Comparison of ENCODE assay signal across 1 fruit fly cellular context in genomic region chr3R:16442937-16443336, dm6.
TF ChIP-seq lines count a peak whose summit lies in the region.

Ttc1 (minus strand) TSS chr3R:16443007.
CG14882 (plus strand) TSS chr3R:16443207.

TF ChIP-seq in whole organism, embryonic, 481 proteins besides CTCF, POLR2A, EP300 and RAD21 (continued from another document and continues in another):
- peak; percentile 40 for TF ChIP-seq trem (tag; optimal IDR thresholded peaks at IDR 0.05; lab: Kevin White, UChicago)
- peak; percentile 73 for TF ChIP-seq lbe (GFP tag; optimal IDR thresholded peaks at IDR 0.05; lab: Kevin White, UChicago)
- no peak for TF ChIP-seq Hey (tag; optimal IDR thresholded peaks at IDR 0.05; lab: Kevin White, UChicago)
- peak; percentile 25 for TF ChIP-seq jing (GFP tag; optimal IDR thresholded peaks at IDR 0.05; lab: Kevin White, UChicago)
- peak; percentile 72 for TF ChIP-seq CG7372 (GFP tag; IDR thresholded peaks at IDR 0.05; lab: Robert Waterston, UW)
- TF ChIP-seq Stat92E (GFP tag; optimal IDR thresholded peaks at IDR 0.05; lab: Kevin White, UChicago) = peak in 1 of 3 experiments; percentile 17
- TF ChIP-seq YL-1 (GFP tag; optimal IDR thresholded peaks at IDR 0.05; lab: Kevin White, UChicago) = peak; percentile 38
- TF ChIP-seq crol (GFP tag; IDR thresholded peaks at IDR 0.05; lab: Robert Waterston, UW) = 0 out of 2 replicates have a peak, but pooled peaks have one; percentile 23
- TF ChIP-seq vfl (GFP tag; optimal IDR thresholded peaks at IDR 0.05; lab: Kevin White, UChicago) = peak; percentile 84
- TF ChIP-seq CG10462 (GFP tag; optimal IDR thresholded peaks at IDR 0.05; lab: Kevin White, UChicago) = peak; percentile 87
- TF ChIP-seq Bdp1 (GFP tag; optimal IDR thresholded peaks at IDR 0.05; lab: Kevin White, UChicago) = peak; percentile 73
- TF ChIP-seq PHDP (tag; optimal IDR thresholded peaks at IDR 0.05; lab: Kevin White, UChicago) = peak; percentile 87
- peak; percentile 73 for TF ChIP-seq pnt (GFP tag; optimal IDR thresholded peaks at IDR 0.05; lab: Kevin White, UChicago)
- peak; percentile 64 for TF ChIP-seq CG3163 (GFP tag; optimal IDR thresholded peaks at IDR 0.05; lab: Kevin White, UChicago)
- TF ChIP-seq aop (GFP tag; IDR thresholded peaks at IDR 0.05; lab: Robert Waterston, UW) = no peak; the same call in 1 of the 2 replicates
- TF ChIP-seq Camta (GFP tag; optimal IDR thresholded peaks at IDR 0.05; lab: Kevin White, UChicago) = peak; percentile 79
- no peak for TF ChIP-seq CG1832 (GFP tag; optimal IDR thresholded peaks at IDR 0.05; lab: Kevin White, UChicago)
- TF ChIP-seq MTF-1 (GFP tag; optimal IDR thresholded peaks at IDR 0.05; lab: Kevin White, UChicago; ENCODE audit: borderline replicate concordance) = peak; percentile 27
- TF ChIP-seq CG7963 (GFP tag; IDR thresholded peaks at IDR 0.05; lab: Robert Waterston, UW; ENCODE audit: partially characterized antibody) = 0 out of 3 replicates have a peak, but pooled peaks have one; percentile 33
- peak; percentile 81 for TF ChIP-seq nmo (GFP tag; optimal IDR thresholded peaks at IDR 0.05; lab: Kevin White, UChicago)
- no peak for TF ChIP-seq CG8478 (optimal IDR thresholded peaks at IDR 0.05; lab: Kevin White, UChicago)
- TF ChIP-seq Atf6 (GFP tag; IDR thresholded peaks at IDR 0.05; lab: Robert Waterston, UW) = peak; percentile 95
- peak; percentile 94 for TF ChIP-seq Ets65A (GFP tag; lab: Kevin White, UChicago)
- peak; percentile 63 for TF ChIP-seq Bgb (GFP tag; IDR thresholded peaks at IDR 0.05; lab: Robert Waterston, UW; ENCODE audit: partially characterized antibody)
- TF ChIP-seq Sry-δ (GFP tag; optimal IDR thresholded peaks at IDR 0.05; lab: Kevin White, UChicago) = peak; percentile 49
- peak; percentile 50 for TF ChIP-seq salm (tag; optimal IDR thresholded peaks at IDR 0.05; lab: Kevin White, UChicago)
- peak; percentile 2 for TF ChIP-seq CG14965 (GFP tag; optimal IDR thresholded peaks at IDR 0.05; lab: Kevin White, UChicago; ENCODE audit: borderline replicate concordance)
- peak; percentile 25; the same call in 1 of the 2 replicates for TF ChIP-seq Doc2 (GFP tag; IDR thresholded peaks at IDR 0.05; lab: Robert Waterston, UW)
- TF ChIP-seq hb (GFP tag; IDR thresholded peaks at IDR 0.05; lab: Robert Waterston, UW; ENCODE audit: partially characterized antibody) = peak; percentile 53; the same call in 1 of the 3 replicates
- TF ChIP-seq ro (GFP tag; IDR thresholded peaks at IDR 0.05; lab: Robert Waterston, UW) = no peak; the same call in 1 of the 2 replicates
- peak; percentile 38 for TF ChIP-seq CG31224 (GFP tag; IDR thresholded peaks at IDR 0.05; lab: Robert Waterston, UW)
- peak; percentile 89 for TF ChIP-seq ap (GFP tag; IDR thresholded peaks at IDR 0.05; lab: Robert Waterston, UW)
- TF ChIP-seq C15 (GFP tag; IDR thresholded peaks at IDR 0.05; lab: Robert Waterston, UW) = no peak; the same call in 2 of the 3 replicates
- peak; percentile 70 for TF ChIP-seq E2f1 (GFP tag; IDR thresholded peaks at IDR 0.05; lab: Robert Waterston, UW)
- TF ChIP-seq CG17361 (GFP tag; IDR thresholded peaks at IDR 0.05; lab: Robert Waterston, UW) = peak; percentile 75; the same call in 2 of the 3 replicates
- TF ChIP-seq CG14441 (GFP tag; IDR thresholded peaks at IDR 0.05; lab: Robert Waterston, UW) = peak; percentile 90
- peak; percentile 67 for TF ChIP-seq tin (GFP tag; optimal IDR thresholded peaks at IDR 0.05; lab: Kevin White, UChicago)
- peak; percentile 62 for TF ChIP-seq CG1529 (GFP tag; optimal IDR thresholded peaks at IDR 0.05; lab: Kevin White, UChicago)
- peak; percentile 77 for TF ChIP-seq HLH3B (GFP tag; IDR thresholded peaks at IDR 0.05; lab: Robert Waterston, UW)
- peak; percentile 45 to 90 for TF ChIP-seq bsh (GFP tag; optimal IDR thresholded peaks at IDR 0.05; lab: Kevin White, UChicago)
- peak; percentile 64 for TF ChIP-seq Blimp-1 (GFP tag; optimal IDR thresholded peaks at IDR 0.05; lab: Kevin White, UChicago)
- no peak for TF ChIP-seq CG8359 (GFP tag; optimal IDR thresholded peaks at IDR 0.05; lab: Kevin White, UChicago; ENCODE audit: borderline replicate concordance)
- peak; percentile 50; the same call in 1 of the 2 replicates for TF ChIP-seq unc-4 (GFP tag; IDR thresholded peaks at IDR 0.05; lab: Robert Waterston, UW; ENCODE audit: partially characterized antibody)
- TF ChIP-seq Tbp (GFP tag; optimal IDR thresholded peaks at IDR 0.05; lab: Kevin White, UChicago) = no peak
- TF ChIP-seq CG4360 (GFP tag; IDR thresholded peaks at IDR 0.05; lab: Robert Waterston, UW) = peak; percentile 45; the same call in 1 of the 2 replicates
- no peak for TF ChIP-seq pb (GFP tag; optimal IDR thresholded peaks at IDR 0.05; lab: Kevin White, UChicago)
- TF ChIP-seq CG2678 (tag; optimal IDR thresholded peaks at IDR 0.05; lab: Kevin White, UChicago) = no peak
- peak; percentile 84 for TF ChIP-seq CG10209 (GFP tag; optimal IDR thresholded peaks at IDR 0.05; lab: Kevin White, UChicago)
- peak; percentile 66 for TF ChIP-seq CG33557 (GFP tag; optimal IDR thresholded peaks at IDR 0.05; lab: Kevin White, UChicago)
- peak; percentile 78 for TF ChIP-seq en (GFP tag; optimal IDR thresholded peaks at IDR 0.05; lab: Kevin White, UChicago)
- TF ChIP-seq zen (tag; optimal IDR thresholded peaks at IDR 0.05; lab: Kevin White, UChicago) = peak; percentile 25
- TF ChIP-seq fd3F (GFP tag; optimal IDR thresholded peaks at IDR 0.05; lab: Kevin White, UChicago) = peak; percentile 73
- TF ChIP-seq ase (GFP tag; IDR thresholded peaks at IDR 0.05; lab: Robert Waterston, UW) = peak; percentile 87
- TF ChIP-seq Nf-YC (tag; optimal IDR thresholded peaks at IDR 0.05; lab: Kevin White, UChicago) = peak; percentile 50
- TF ChIP-seq Antp (GFP tag; optimal IDR thresholded peaks at IDR 0.05; lab: Kevin White, UChicago) = peak; percentile 79
- TF ChIP-seq CG10959 (GFP tag; IDR thresholded peaks at IDR 0.05; lab: Robert Waterston, UW) = no peak
- no peak for TF ChIP-seq grn (GFP tag; optimal IDR thresholded peaks at IDR 0.05; lab: Kevin White, UChicago)
- TF ChIP-seq Pdp1 (GFP tag; optimal IDR thresholded peaks at IDR 0.05; lab: Kevin White, UChicago) = peak; percentile 87 to 90
- TF ChIP-seq Hmr (GFP tag; optimal IDR thresholded peaks at IDR 0.05; lab: Kevin White, UChicago) = no peak
- peak; percentile 73 for TF ChIP-seq Dek (tag; optimal IDR thresholded peaks at IDR 0.05; lab: Kevin White, UChicago)
- TF ChIP-seq sc (optimal IDR thresholded peaks at IDR 0.05; lab: Kevin White, UChicago) = no peak
- TF ChIP-seq sc (GFP tag; optimal IDR thresholded peaks at IDR 0.05; lab: Kevin White, UChicago) = peak; percentile 61
- TF ChIP-seq sim (GFP tag; IDR thresholded peaks at IDR 0.05; lab: Robert Waterston, UW) = peak; percentile 47; the same call in 1 of the 2 replicates
- peak; percentile 69 for TF ChIP-seq Optix (GFP tag; IDR thresholded peaks at IDR 0.05; lab: Robert Waterston, UW)
- no peak for TF ChIP-seq sqz (GFP tag; optimal IDR thresholded peaks at IDR 0.05; lab: Kevin White, UChicago)
- peak; percentile 78 for TF ChIP-seq shn (GFP tag; optimal IDR thresholded peaks at IDR 0.05; lab: Kevin White, UChicago)
- no peak for TF ChIP-seq CG17802 (tag; optimal IDR thresholded peaks at IDR 0.05; lab: Kevin White, UChicago)
- TF ChIP-seq CG10274 (GFP tag; optimal IDR thresholded peaks at IDR 0.05; lab: Kevin White, UChicago) = no peak
- peak; percentile 72 for TF ChIP-seq NC2α (GFP tag; optimal IDR thresholded peaks at IDR 0.05; lab: Kevin White, UChicago)
- TF ChIP-seq unpg (GFP tag; optimal IDR thresholded peaks at IDR 0.05; lab: Kevin White, UChicago) = peak; percentile 86
- no peak for TF ChIP-seq pros (GFP tag; optimal IDR thresholded peaks at IDR 0.05; lab: Kevin White, UChicago)
- TF ChIP-seq tio (GFP tag; optimal IDR thresholded peaks at IDR 0.05; lab: Kevin White, UChicago) = no peak
- peak; percentile 93 for TF ChIP-seq MBD-R2 (GFP tag; IDR thresholded peaks at IDR 0.05; lab: Robert Waterston, UW)
- TF ChIP-seq CG1792 (GFP tag; optimal IDR thresholded peaks at IDR 0.05; lab: Kevin White, UChicago) = peak; percentile 45
- peak; percentile 75 for TF ChIP-seq Ssrp (tag; optimal IDR thresholded peaks at IDR 0.05; lab: Kevin White, UChicago)
- TF ChIP-seq eyg (GFP tag; optimal IDR thresholded peaks at IDR 0.05; lab: Kevin White, UChicago) = peak; percentile 56
- no peak for TF ChIP-seq br (optimal IDR thresholded peaks at IDR 0.05; lab: Kevin White, UChicago)
- TF ChIP-seq CG13424 (tag; optimal IDR thresholded peaks at IDR 0.05; lab: Kevin White, UChicago) = peak; percentile 84
- TF ChIP-seq fd64A (GFP tag; optimal IDR thresholded peaks at IDR 0.05; lab: Kevin White, UChicago) = no peak
- peak; percentile 68 for TF ChIP-seq CG15601 (tag; optimal IDR thresholded peaks at IDR 0.05; lab: Kevin White, UChicago)
- peak; percentile 64; the same call in 1 of the 3 replicates for TF ChIP-seq CG6791 (GFP tag; IDR thresholded peaks at IDR 0.05; lab: Robert Waterston, UW; ENCODE audit: partially characterized antibody)
- TF ChIP-seq ken (GFP tag; IDR thresholded peaks at IDR 0.05; lab: Robert Waterston, UW) = peak; percentile 95
- TF ChIP-seq CG6854 (GFP tag; optimal IDR thresholded peaks at IDR 0.05; lab: Kevin White, UChicago) = peak; percentile 12
- peak; percentile 91 for TF ChIP-seq stwl (tag; optimal IDR thresholded peaks at IDR 0.05; lab: Kevin White, UChicago)
- TF ChIP-seq Mad (GFP tag; optimal IDR thresholded peaks at IDR 0.05; lab: Kevin White, UChicago) = peak; percentile 86
- TF ChIP-seq Sry-β (GFP tag; optimal IDR thresholded peaks at IDR 0.05; lab: Kevin White, UChicago) = peak; percentile 33
- TF ChIP-seq ash1 (GFP tag; optimal IDR thresholded peaks at IDR 0.05; lab: Kevin White, UChicago) = no peak
- peak; percentile 77 for TF ChIP-seq CG43689 (GFP tag; IDR thresholded peaks at IDR 0.05; lab: Robert Waterston, UW)
- TF ChIP-seq Gug (GFP tag; IDR thresholded peaks at IDR 0.05; lab: Robert Waterston, UW) = no peak; the same call in 2 of the 4 replicates
- TF ChIP-seq Dip3 (GFP tag; optimal IDR thresholded peaks at IDR 0.05; lab: Kevin White, UChicago) = peak; percentile 90
- TF ChIP-seq Bteb2 (GFP tag; optimal IDR thresholded peaks at IDR 0.05; lab: Kevin White, UChicago) = peak; percentile 92
- peak; percentile 76 for TF ChIP-seq gcm (GFP tag; optimal IDR thresholded peaks at IDR 0.05; lab: Kevin White, UChicago)
- TF ChIP-seq CG17186 (GFP tag; optimal IDR thresholded peaks at IDR 0.05; lab: Kevin White, UChicago) = no peak
- TF ChIP-seq hbn (GFP tag; IDR thresholded peaks at IDR 0.05; lab: Robert Waterston, UW; ENCODE audit: partially characterized antibody) = peak; percentile 58
- TF ChIP-seq HLH4C (GFP tag; IDR thresholded peaks at IDR 0.05; lab: Robert Waterston, UW; ENCODE audit: partially characterized antibody) = peak; percentile 56; the same call in 2 of the 3 replicates
- 0 out of 3 replicates have a peak, but pooled peaks have one; percentile 19 for TF ChIP-seq vnd (GFP tag; IDR thresholded peaks at IDR 0.05; lab: Robert Waterston, UW; ENCODE audit: partially characterized antibody)
- TF ChIP-seq trh (GFP tag; optimal IDR thresholded peaks at IDR 0.05; lab: Kevin White, UChicago) = peak; percentile 74
- peak; percentile 73 for TF ChIP-seq ems (GFP tag; optimal IDR thresholded peaks at IDR 0.05; lab: Kevin White, UChicago)
- peak; percentile 73 for TF ChIP-seq B-H1 (GFP tag; IDR thresholded peaks at IDR 0.05; lab: Robert Waterston, UW)
- TF ChIP-seq CG6683 (GFP tag; optimal IDR thresholded peaks at IDR 0.05; lab: Kevin White, UChicago) = peak; percentile 51
- peak; percentile 94 for TF ChIP-seq Rfx (GFP tag; IDR thresholded peaks at IDR 0.05; lab: Robert Waterston, UW)
- TF ChIP-seq rib (GFP tag; IDR thresholded peaks at IDR 0.05; lab: Robert Waterston, UW) = peak; percentile 80
- peak; percentile 87 for TF ChIP-seq H15 (GFP tag; IDR thresholded peaks at IDR 0.05; lab: Robert Waterston, UW)
- peak; percentile 68 for TF ChIP-seq cwo (GFP tag; optimal IDR thresholded peaks at IDR 0.05; lab: Kevin White, UChicago)
- TF ChIP-seq danr (GFP tag; IDR thresholded peaks at IDR 0.05; lab: Robert Waterston, UW) = no peak; the same call in 1 of the 2 replicates
- no peak for TF ChIP-seq fru (optimal IDR thresholded peaks at IDR 0.05; lab: Kevin White, UChicago)
- TF ChIP-seq Asciz (GFP tag; optimal IDR thresholded peaks at IDR 0.05; lab: Kevin White, UChicago) = no peak
- TF ChIP-seq Oaz (GFP tag; IDR thresholded peaks at IDR 0.05; lab: Robert Waterston, UW) = peak; percentile 82
- TF ChIP-seq D (optimal IDR thresholded peaks at IDR 0.05; lab: Kevin White, UChicago) = no peak
- TF ChIP-seq D (GFP tag; optimal IDR thresholded peaks at IDR 0.05; lab: Kevin White, UChicago) = peak; percentile 54
- peak; percentile 70 for TF ChIP-seq CG10543 (GFP tag; optimal IDR thresholded peaks at IDR 0.05; lab: Kevin White, UChicago)
- TF ChIP-seq Atf3 (GFP tag; optimal IDR thresholded peaks at IDR 0.05; lab: Kevin White, UChicago) = peak; percentile 53
- no peak for TF ChIP-seq yki (optimal IDR thresholded peaks at IDR 0.05; lab: Kevin White, UChicago)
- no peak; the same call in 2 of the 3 replicates for TF ChIP-seq jigr1 (GFP tag; IDR thresholded peaks at IDR 0.05; lab: Robert Waterston, UW)
- peak; percentile 80 for TF ChIP-seq lmd (GFP tag; IDR thresholded peaks at IDR 0.05; lab: Robert Waterston, UW)
- TF ChIP-seq chinmo (GFP tag; IDR thresholded peaks at IDR 0.05; lab: Robert Waterston, UW; ENCODE audit: partially characterized antibody) = no peak
- no peak for TF ChIP-seq CG13894 (tag; optimal IDR thresholded peaks at IDR 0.05; lab: Kevin White, UChicago)
- TF ChIP-seq H2.0 (GFP tag; IDR thresholded peaks at IDR 0.05; lab: Robert Waterston, UW) = peak; percentile 92
- no peak for TF ChIP-seq CG15479 (GFP tag; optimal IDR thresholded peaks at IDR 0.05; lab: Kevin White, UChicago)
- TF ChIP-seq peb (GFP tag; IDR thresholded peaks at IDR 0.05; lab: Robert Waterston, UW) = peak; percentile 78
- TF ChIP-seq btn (GFP tag; optimal IDR thresholded peaks at IDR 0.05; lab: Kevin White, UChicago) = peak; percentile 44
- peak; percentile 73; the same call in 2 of the 3 replicates for TF ChIP-seq Mrtf (GFP tag; IDR thresholded peaks at IDR 0.05; lab: Robert Waterston, UW)
- TF ChIP-seq CG10654 (GFP tag; optimal IDR thresholded peaks at IDR 0.05; lab: Kevin White, UChicago) = peak; percentile 78
- no peak for TF ChIP-seq hth (optimal IDR thresholded peaks at IDR 0.05; lab: Kevin White, UChicago)
- TF ChIP-seq Vsx1 (GFP tag; optimal IDR thresholded peaks at IDR 0.05; lab: Kevin White, UChicago) = no peak
- no peak for TF ChIP-seq dan (GFP tag; IDR thresholded peaks at IDR 0.05; lab: Robert Waterston, UW)
- TF ChIP-seq Ptx1 (GFP tag; IDR thresholded peaks at IDR 0.05; lab: Robert Waterston, UW) = peak; percentile 91
- peak; percentile 74 for TF ChIP-seq CG10979 (tag; optimal IDR thresholded peaks at IDR 0.05; lab: Kevin White, UChicago)
